Fruit fly (Drosophila melanogaster) whole organism, embryonic: ENCODE data around the gene CG3984.

ENCODE experiments used
- Atf6 ChIP-seq: fragments of 200-800 bp; sonication (Bioruptor generic); IDR thresholded peaks from 2 replicates; pipeline ENCODE4 v1.3.6; 2022; ENCODE audit warnings: missing biosample characterization, missing genetic modification characterization
- CG10267 ChIP-seq: fragments of 200-800 bp; sonication (Bioruptor generic); optimal IDR thresholded peaks from 2 replicates; lab custom pipeline; 2018; ENCODE audit warnings: missing biosample characterization, mild to moderate bottlenecking, missing genetic modification characterization, moderate library complexity
- CG10543 ChIP-seq: fragments of 200-800 bp; sonication (Bioruptor generic); optimal IDR thresholded peaks from 3 replicates; lab custom pipeline; 2017; ENCODE audit warnings: missing biosample characterization, mild to moderate bottlenecking, missing genetic modification characterization, moderate library complexity
- CG11085 ChIP-seq: fragments of 200-800 bp; sonication (Bioruptor generic); IDR thresholded peaks from 2 replicates; pipeline ENCODE4 v1.3.6; 2022; ENCODE audit warnings: missing biosample characterization, missing genetic modification characterization
- CG11695 ChIP-seq: fragments of 200-800 bp; sonication (Bioruptor generic); IDR thresholded peaks from 3 replicates; pipeline ENCODE4 v1.3.6; 2022; ENCODE audit warnings: missing biosample characterization, missing genetic modification characterization
- CG12659 ChIP-seq: fragments of 200-800 bp; sonication (Bioruptor generic); optimal IDR thresholded peaks from 3 replicates; lab custom pipeline; 2017; ENCODE audit warnings: mild to moderate bottlenecking, missing biosample characterization, missing genetic modification reagents, missing genetic modification characterization
- CG13775 ChIP-seq: fragments of 200-800 bp; sonication (Bioruptor generic); optimal IDR thresholded peaks from 3 replicates; lab custom pipeline; 2017; ENCODE audit warnings: missing biosample characterization, mild to moderate bottlenecking, missing genetic modification characterization
- CG14050 ChIP-seq: fragments of 200-800 bp; sonication (Bioruptor generic); IDR thresholded peaks from 3 replicates; pipeline ENCODE4 v1.3.6; 2022; ENCODE audit warnings: missing biosample characterization, missing genetic modification characterization
- CG18599 ChIP-seq: fragments of 200-800 bp; sonication (Bioruptor generic); optimal IDR thresholded peaks from 3 replicates; lab custom pipeline; 2017; ENCODE audit warnings: missing biosample characterization, missing genetic modification characterization, mild to moderate bottlenecking, moderate library complexity, missing genetic modification reagents
- CG18619 ChIP-seq: fragments of 200-800 bp; sonication (Bioruptor generic); optimal IDR thresholded peaks from 3 replicates; lab custom pipeline; 2017; ENCODE audit warnings: missing biosample characterization, mild to moderate bottlenecking, missing genetic modification characterization
- CG2712 ChIP-seq: fragments of 200-800 bp; optimal IDR thresholded peaks from 3 replicates; lab custom pipeline; 2019; ENCODE audit warnings: missing biosample characterization, mild to moderate bottlenecking, missing genetic modification characterization, moderate library complexity
- CG31441 ChIP-seq: fragments of 200-800 bp; sonication (Bioruptor generic); IDR thresholded peaks from 2 replicates; pipeline ENCODE4 v1.3.6; 2022; ENCODE audit warnings: missing biosample characterization, missing genetic modification characterization
- CG32767 ChIP-seq: fragments of 200-800 bp; sonication (Bioruptor generic); IDR thresholded peaks from 2 replicates; pipeline ENCODE4 v1.3.6; 2022; ENCODE audit warnings: missing biosample characterization, missing genetic modification characterization
- CG33557 ChIP-seq: fragments of 200-800 bp; sonication (Bioruptor generic); optimal IDR thresholded peaks from 2 replicates; lab custom pipeline; 2019; ENCODE audit warnings: missing biosample characterization, mild to moderate bottlenecking, missing genetic modification characterization, moderate library complexity
- CG6689 ChIP-seq: fragments of 200-800 bp; sonication (Bioruptor generic); IDR thresholded peaks from 2 replicates; pipeline ENCODE4 v1.3.6; 2022; ENCODE audit warnings: missing biosample characterization, missing genetic modification characterization
- CG6765 ChIP-seq: fragments of 200-800 bp; sonication (Bioruptor generic); optimal IDR thresholded peaks from 3 replicates; lab custom pipeline; 2017; ENCODE audit warnings: missing biosample characterization, mild to moderate bottlenecking, missing genetic modification characterization
- CG8089 ChIP-seq: fragments of 200-800 bp; sonication (Bioruptor generic); optimal IDR thresholded peaks from 3 replicates; lab custom pipeline; 2016; ENCODE audit warnings: missing biosample characterization, missing genetic modification characterization
- CG9932 ChIP-seq: fragments of 200-800 bp; sonication (Bioruptor generic); IDR thresholded peaks from 2 replicates; pipeline ENCODE4 v1.3.6; 2022; ENCODE audit warnings: missing biosample characterization, missing genetic modification characterization
- Camta ChIP-seq: fragments of 200-800 bp; sonication (Bioruptor generic); optimal IDR thresholded peaks from 2 replicates; lab custom pipeline; 2016; ENCODE audit warnings: missing biosample characterization, missing genetic modification characterization
- CoRest ChIP-seq: fragments of 200-800 bp; sonication (Bioruptor generic); optimal IDR thresholded peaks from 3 replicates; lab custom pipeline; 2018; ENCODE audit warnings: missing biosample characterization, mild to moderate bottlenecking, missing genetic modification characterization, moderate library complexity
- Dfd ChIP-seq, 2 experiments: fragments of >200 bp; optimal IDR thresholded peaks; 2 replicates each; lab custom pipeline; 2017; ENCODE audit warnings: missing biosample characterization in 2 of 2, missing genetic modification characterization in 2 of 2
- Dll ChIP-seq: fragments of 200-800 bp; sonication (Bioruptor generic); IDR thresholded peaks from 4 replicates; pipeline ENCODE4 v1.3.6; 2022; ENCODE audit warnings: missing biosample characterization, missing genetic modification characterization; ENCODE audit not compliant: partially characterized antibody
- HLH3B ChIP-seq: fragments of 200-800 bp; sonication (Bioruptor generic); IDR thresholded peaks from 2 replicates; pipeline ENCODE4 v1.3.6; 2022; ENCODE audit warnings: missing biosample characterization, missing genetic modification characterization
- Meics ChIP-seq: fragments of 200-800 bp; sonication (Bioruptor generic); optimal IDR thresholded peaks from 2 replicates; lab custom pipeline; 2017; ENCODE audit warnings: missing biosample characterization, mild to moderate bottlenecking, missing genetic modification characterization
- Pdp1 ChIP-seq, 2 experiments: fragments of 200-800 bp; sonication (Bioruptor generic); optimal IDR thresholded peaks; 3 replicates each; lab custom pipeline; 2016; ENCODE audit warnings: missing biosample characterization in 2 of 2, missing genetic modification characterization in 2 of 2, mild to moderate bottlenecking in 1 of 2, moderate library complexity in 1 of 2
- Ravus ChIP-seq: fragments of 200-800 bp; sonication (Bioruptor generic); IDR thresholded peaks from 2 replicates; pipeline ENCODE4 v1.3.6; 2022; ENCODE audit warnings: missing biosample characterization, missing genetic modification characterization
- Taf1 ChIP-seq: fragments of 200-800 bp; sonication (Bioruptor generic); IDR thresholded peaks from 2 replicates; pipeline ENCODE4 v1.3.6; 2022; ENCODE audit warnings: missing biosample characterization, missing genetic modification characterization
- ato ChIP-seq: fragments of 200-800 bp; sonication (Bioruptor generic); IDR thresholded peaks from 2 replicates; pipeline ENCODE4 v1.3.6; 2022; ENCODE audit warnings: missing biosample characterization, missing genetic modification characterization; ENCODE audit not compliant: partially characterized antibody
- crol ChIP-seq: fragments of 200-800 bp; sonication (Bioruptor generic); IDR thresholded peaks from 2 replicates; pipeline ENCODE4 v1.3.6; 2022; ENCODE audit warnings: missing biosample characterization, missing genetic modification characterization
- crp ChIP-seq, 2 experiments: fragments of 200-800 bp; sonication (Bioruptor generic); optimal IDR thresholded peaks; 2 replicates in 1 of 2; 3 replicates in 1 of 2; lab custom pipeline; 2017; ENCODE audit warnings: missing biosample characterization in 2 of 2, missing genetic modification characterization in 2 of 2, mild to moderate bottlenecking in 1 of 2, moderate library complexity in 1 of 2
- exex ChIP-seq: fragments of 200-800 bp; sonication (Bioruptor generic); optimal IDR thresholded peaks from 4 replicates; lab custom pipeline; 2018; ENCODE audit warnings: missing biosample characterization, mild to moderate bottlenecking, missing genetic modification characterization, moderate library complexity
- fd96Cb ChIP-seq: fragments of 200-800 bp; sonication (Bioruptor generic); optimal IDR thresholded peaks from 2 replicates; lab custom pipeline; 2018; ENCODE audit warnings: missing biosample characterization, mild to moderate bottlenecking, missing genetic modification characterization, moderate library complexity
- gem ChIP-seq: fragments of 200-800 bp; sonication (Bioruptor generic); optimal IDR thresholded peaks from 2 replicates; lab custom pipeline; 2019; ENCODE audit warnings: missing biosample characterization, mild to moderate bottlenecking, missing genetic modification characterization, moderate library complexity
- grau ChIP-seq: fragments of 200-800 bp; optimal IDR thresholded peaks from 3 replicates; lab custom pipeline; 2019; ENCODE audit warnings: missing biosample characterization, mild to moderate bottlenecking, missing genetic modification characterization, moderate library complexity
- hkb ChIP-seq, 2 experiments: fragments of 200-800 bp in 1 of 2; fragments of >200 bp in 1 of 2; sonication (Bioruptor generic) in 1 of 2; IDR thresholded peaks in 1 of 2; optimal IDR thresholded peaks in 1 of 2; 2 replicates each; pipeline versions ENCODE4 v1.3.6 to Lab custom; 2017 to 2022; ENCODE audit warnings: missing biosample characterization in 1 of 2, missing genetic modification characterization in 1 of 2
- hth ChIP-seq: fragments of >200 bp; optimal IDR thresholded peaks from 2 replicates; lab custom pipeline; 2017; ENCODE audit warnings: inconsistent platforms
- mam ChIP-seq: fragments of 200-800 bp; sonication (Bioruptor generic); optimal IDR thresholded peaks from 3 replicates; lab custom pipeline; 2016; ENCODE audit warnings: missing biosample characterization, missing genetic modification characterization
- odd ChIP-seq: fragments of 200-800 bp; sonication (Bioruptor generic); optimal IDR thresholded peaks from 2 replicates; lab custom pipeline; 2017; ENCODE audit warnings: missing biosample characterization, mild to moderate bottlenecking, missing genetic modification characterization
- pum ChIP-seq: fragments of 200-800 bp; sonication (Bioruptor generic); optimal IDR thresholded peaks from 2 replicates; lab custom pipeline; 2016; ENCODE audit warnings: missing biosample characterization, missing genetic modification characterization
- scrt ChIP-seq: fragments of 200-800 bp; sonication (Bioruptor generic); optimal IDR thresholded peaks from 2 replicates; lab custom pipeline; 2018; ENCODE audit warnings: missing biosample characterization, mild to moderate bottlenecking, missing genetic modification characterization, moderate library complexity
- sd ChIP-seq: fragments of 200-800 bp; sonication (Bioruptor generic); optimal IDR thresholded peaks from 3 replicates; lab custom pipeline; 2018; ENCODE audit warnings: missing biosample characterization, mild to moderate bottlenecking, missing genetic modification characterization, moderate library complexity
- sens ChIP-seq: fragments of 200-800 bp; sonication (Bioruptor generic); peaks from one replicate; lab custom pipeline; 2016; ENCODE audit warnings: missing biosample characterization, missing genetic modification characterization
- slou ChIP-seq: fragments of 200-800 bp; sonication (Bioruptor generic); optimal IDR thresholded peaks from 3 replicates; lab custom pipeline; 2016; ENCODE audit warnings: missing biosample characterization, missing genetic modification characterization
- so ChIP-seq: fragments of 200-800 bp; sonication (Bioruptor generic); IDR thresholded peaks from 3 replicates; pipeline ENCODE4 v1.3.6; 2022; ENCODE audit warnings: missing biosample characterization, missing genetic modification characterization
- sob ChIP-seq: fragments of 200-800 bp; sonication (Bioruptor generic); IDR thresholded peaks from 2 replicates; pipeline ENCODE4 v1.3.6; 2022; ENCODE audit warnings: missing biosample characterization, missing genetic modification characterization
- stwl ChIP-seq: fragments of 200-800 bp; sonication (Bioruptor generic); optimal IDR thresholded peaks from 3 replicates; lab custom pipeline; 2018; ENCODE audit warnings: missing biosample characterization, mild to moderate bottlenecking, missing genetic modification characterization, moderate library complexity
- tna ChIP-seq: fragments of 200-800 bp; sonication (Bioruptor generic); IDR thresholded peaks from 2 replicates; pipeline ENCODE4 v1.3.6; 2022; ENCODE audit warnings: missing biosample characterization, missing genetic modification characterization; ENCODE audit not compliant: partially characterized antibody
- tup ChIP-seq: fragments of 200-800 bp; sonication (Bioruptor generic); optimal IDR thresholded peaks from 2 replicates; lab custom pipeline; 2016; ENCODE audit warnings: missing biosample characterization, mild to moderate bottlenecking, missing genetic modification characterization, moderate library complexity
- vfl ChIP-seq: fragments of 200-800 bp; sonication (Bioruptor generic); optimal IDR thresholded peaks from 2 replicates; lab custom pipeline; 2016; ENCODE audit warnings: missing biosample characterization, missing genetic modification characterization

Gene CG3984

dm6 chr3R:15094218-15094928 is 42.6 kb upstream of the CG3984 start (continued):
- no peak for TF ChIP-seq ato
- peak; percentile 25 for TF ChIP-seq CoRest (tag; lab: Kevin White, UChicago)
- TF ChIP-seq tna (GFP tag; lab: Robert Waterston, UW), result no peak
- no peak for TF ChIP-seq crol (GFP tag; lab: Robert Waterston, UW)
- TF ChIP-seq Camta (GFP tag; lab: Kevin White, UChicago), result no peak
- TF ChIP-seq odd (GFP tag; lab: Kevin White, UChicago), result no peak
- TF ChIP-seq sob (GFP tag; lab: Robert Waterston, UW), result no peak
- TF ChIP-seq Ravus (GFP tag; lab: Robert Waterston, UW), result no peak
- no peak for TF ChIP-seq HLH3B (GFP tag; lab: Robert Waterston, UW)
- no peak for TF ChIP-seq hkb (optimal IDR thresholded peaks at IDR 0.05; lab: Kevin White, UChicago)
- TF ChIP-seq hkb (GFP tag; IDR thresholded peaks at IDR 0.05; lab: Robert Waterston, UW), result no peak
- TF ChIP-seq fd96Cb, result no peak
- TF ChIP-seq Meics, result peak; percentile 27
- TF ChIP-seq grau (tag; lab: Kevin White, UChicago), result peak; percentile 41
- TF ChIP-seq mam (GFP tag; lab: Kevin White, UChicago), result peak; percentile 4
- TF ChIP-seq vfl, result no peak
- TF ChIP-seq sens (GFP tag; lab: Kevin White, UChicago), result peak; percentile 87
- TF ChIP-seq CG14050 (GFP tag; lab: Robert Waterston, UW), result no peak
- no peak for TF ChIP-seq hth
- no peak for TF ChIP-seq CG18599 (GFP tag; lab: Kevin White, UChicago)
- no peak for TF ChIP-seq CG32767 (GFP tag; lab: Robert Waterston, UW)
- TF ChIP-seq Pdp1 (GFP tag; optimal IDR thresholded peaks at IDR 0.05; lab: Kevin White, UChicago), result peak in 1 of 2 experiments; percentile 39
- TF ChIP-seq exex (tag; lab: Kevin White, UChicago), result peak; percentile 30
- no peak for TF ChIP-seq CG8089 (GFP tag; lab: Kevin White, UChicago)
- peak; percentile 46 for TF ChIP-seq CG10543 (GFP tag; lab: Kevin White, UChicago)
- no peak for TF ChIP-seq CG10267
- no peak for TF ChIP-seq CG11085 (GFP tag; lab: Robert Waterston, UW)
- no peak for TF ChIP-seq CG11695 (GFP tag; lab: Robert Waterston, UW)
- peak; percentile 31 for TF ChIP-seq gem (tag; lab: Kevin White, UChicago)
- TF ChIP-seq CG13775, result peak; percentile 35
- no peak for TF ChIP-seq CG31441 (GFP tag; lab: Robert Waterston, UW)
- no peak for TF ChIP-seq Dfd (GFP tag; optimal IDR thresholded peaks at IDR 0.05; lab: Kevin White, UChicago)
- no peak for TF ChIP-seq scrt (GFP tag; lab: Kevin White, UChicago)
- peak; percentile 45 for TF ChIP-seq sd (tag; lab: Kevin White, UChicago)
- TF ChIP-seq stwl (tag; lab: Kevin White, UChicago), result no peak
- no peak for TF ChIP-seq CG6765 (GFP tag; lab: Kevin White, UChicago)
- TF ChIP-seq Atf6, result no peak
- TF ChIP-seq CG9932, result no peak
- no peak for TF ChIP-seq Dll (GFP tag; lab: Robert Waterston, UW)
- TF ChIP-seq CG33557 (GFP tag; lab: Kevin White, UChicago), result peak; percentile 15
- TF ChIP-seq CG18619, result peak; percentile 15
- TF ChIP-seq crp (GFP tag; optimal IDR thresholded peaks at IDR 0.05; lab: Kevin White, UChicago), result peak in 1 of 2 experiments; percentile 46
- no peak for TF ChIP-seq pum
- peak; percentile 6 for TF ChIP-seq CG2712 (tag; lab: Kevin White, UChicago)
- no peak for TF ChIP-seq CG6689
- no peak for TF ChIP-seq Taf1 (GFP tag; lab: Robert Waterston, UW)
- no peak for TF ChIP-seq so
- peak; percentile 27 for TF ChIP-seq CG12659 (GFP tag; lab: Kevin White, UChicago)
- no peak for TF ChIP-seq tup
- TF ChIP-seq slou (GFP tag; lab: Kevin White, UChicago), result no peak
